Worm (Caenorhabditis elegans) whole organism, L1 larva: Measurements from ENCODE around the gene nfm-1.
A peak's percentile ranks its signal among the peaks of the same experiment; 100 is the strongest.

Experiments
- C04F5.9 ChIP-seq: sonication (generic microtip); optimal IDR thresholded peaks from 2 replicates; lab custom pipeline; 2016; ENCODE audit warnings: missing genetic modification characterization, missing compliant biosample characterization
- C16A3.4 ChIP-seq: fragments of 150-350 bp; optimal IDR thresholded peaks from 2 replicates; lab custom pipeline; 2014; ENCODE audit warnings: missing biosample characterization, missing genetic modification characterization
- aha-1 ChIP-seq: fragments of 150-350 bp; optimal IDR thresholded peaks from 2 replicates; lab custom pipeline; 2014; ENCODE audit warnings: missing biosample characterization, missing genetic modification characterization
- ama-1 ChIP-seq: fragments of 150-350 bp; optimal IDR thresholded peaks from 2 replicates; lab custom pipeline; 2014
- blmp-1 ChIP-seq: fragments of 150-350 bp; optimal IDR thresholded peaks from 2 replicates; lab custom pipeline; 2014; ENCODE audit warnings: missing biosample characterization, missing genetic modification characterization
- ceh-63 ChIP-seq: fragments of 200-800 bp; sonication (Bioruptor generic); optimal IDR thresholded peaks from 2 replicates; lab custom pipeline; 2018; ENCODE audit warnings: mild to moderate bottlenecking, missing genetic modification characterization, missing compliant biosample characterization
- ceh-88 ChIP-seq: fragments of 200-800 bp; sonication (Bioruptor generic); IDR thresholded peaks from 2 replicates; pipeline ENCODE4 v1.3.6; 2022; ENCODE audit warnings: missing genetic modification characterization, missing compliant biosample characterization
- ceh-90 ChIP-seq: sonication (generic microtip); optimal IDR thresholded peaks from 2 replicates; lab custom pipeline; 2016; ENCODE audit warnings: missing genetic modification characterization, missing compliant biosample characterization
- ces-1 ChIP-seq: fragments of 150-350 bp; optimal IDR thresholded peaks from 2 replicates; lab custom pipeline; 2014; ENCODE audit warnings: missing biosample characterization, missing genetic modification reagents, missing genetic modification characterization
- dpl-1 ChIP-seq, 3 experiments: fragments of 150-350 bp in 2 of 3; sonication (generic microtip) in 1 of 3; optimal IDR thresholded peaks; 2 replicates each; lab custom pipeline; 2014 to 2017; ENCODE audit warnings: missing biosample characterization in 3 of 3, missing genetic modification characterization in 3 of 3, missing genetic modification reagents in 3 of 3
- efl-1 ChIP-seq, 4 experiments: fragments of 150-350 bp; optimal IDR thresholded peaks in 3 of 4; peaks in 1 of 4; 1 replicate in 1 of 4; 2 replicates in 3 of 4; lab custom pipeline; 2014; ENCODE audit warnings: missing biosample characterization in 2 of 4, missing genetic modification characterization in 2 of 4, missing genetic modification reagents in 2 of 4
- egl-27 ChIP-seq, 2 experiments: fragments of 150-350 bp in 1 of 2; sonication (generic microtip); optimal IDR thresholded peaks; 3 replicates each; lab custom pipeline; 2017 to 2018; ENCODE audit warnings: missing biosample characterization in 2 of 2, missing genetic modification characterization in 2 of 2, missing genetic modification reagents in 2 of 2
- elt-2 ChIP-seq: sonication (generic microtip); optimal IDR thresholded peaks from 2 replicates; lab custom pipeline; 2016; ENCODE audit warnings: missing genetic modification characterization, mild to moderate bottlenecking, inconsistent platforms, missing compliant biosample characterization, missing genetic modification reagents
- elt-3 ChIP-seq, 6 experiments: fragments of 150-350 bp in 1 of 6; sonication (generic microtip); optimal IDR thresholded peaks; 2 replicates each; lab custom pipeline; 2017 to 2018; ENCODE audit warnings: missing biosample characterization in 6 of 6, missing genetic modification characterization in 6 of 6, inconsistent platforms in 1 of 6
- ets-5 ChIP-seq: fragments of 200-800 bp; sonication (Bioruptor generic); IDR thresholded peaks from 2 replicates; pipeline ENCODE4 v1.3.6; 2022; ENCODE audit warnings: missing genetic modification characterization, missing compliant biosample characterization
- fos-1 ChIP-seq: fragments of 150-350 bp; optimal IDR thresholded peaks from 2 replicates; lab custom pipeline; 2014; ENCODE audit warnings: missing biosample characterization, missing genetic modification characterization
- grh-1 ChIP-seq: fragments of 200-800 bp; sonication (Bioruptor generic); IDR thresholded peaks from 2 replicates; pipeline ENCODE4 v1.3.6; 2022; ENCODE audit warnings: missing genetic modification reagents, missing genetic modification characterization, missing compliant biosample characterization
- hlh-17 ChIP-seq: fragments of 200-800 bp; sonication (Bioruptor generic); optimal IDR thresholded peaks from 2 replicates; lab custom pipeline; 2018; ENCODE audit warnings: missing genetic modification characterization, mild to moderate bottlenecking, missing compliant biosample characterization, moderate library complexity, borderline replicate concordance
- hlh-4 ChIP-seq: sonication (generic microtip); optimal IDR thresholded peaks from 2 replicates; lab custom pipeline; 2016; ENCODE audit warnings: mild to moderate bottlenecking, missing genetic modification characterization, missing compliant biosample characterization
- hpl-2 ChIP-seq: fragments of 150-350 bp; optimal IDR thresholded peaks from 2 replicates; lab custom pipeline; 2014; ENCODE audit warnings: missing biosample characterization, missing genetic modification reagents, missing genetic modification characterization
- irx-1 ChIP-seq: sonication (generic microtip); optimal IDR thresholded peaks from 2 replicates; lab custom pipeline; 2016; ENCODE audit warnings: missing genetic modification characterization, missing compliant biosample characterization
- isw-1 ChIP-seq: fragments of 200-800 bp; sonication (Bioruptor generic); IDR thresholded peaks from 2 replicates; pipeline ENCODE4 v1.3.6; 2022; ENCODE audit warnings: missing genetic modification characterization, missing compliant biosample characterization
- jun-1 ChIP-seq: fragments of 150-350 bp; optimal IDR thresholded peaks from 2 replicates; lab custom pipeline; 2014; ENCODE audit warnings: missing biosample characterization, missing genetic modification reagents, missing genetic modification characterization
- lin-13 ChIP-seq: fragments of 150-350 bp; optimal IDR thresholded peaks from 2 replicates; lab custom pipeline; 2014; ENCODE audit warnings: missing biosample characterization, missing genetic modification reagents, missing genetic modification characterization
- lin-15B ChIP-seq: fragments of 150-350 bp; sonication (generic microtip); optimal IDR thresholded peaks from 3 replicates; lab custom pipeline; 2014; ENCODE audit warnings: missing biosample characterization, missing genetic modification characterization
- lin-35 ChIP-seq, 2 experiments: fragments of 150-350 bp; optimal IDR thresholded peaks; 2 replicates each; lab custom pipeline; 2014; ENCODE audit warnings: missing biosample characterization in 2 of 2, missing genetic modification characterization in 2 of 2, missing genetic modification reagents in 2 of 2
- lin-39 ChIP-seq: fragments of 150-350 bp; optimal IDR thresholded peaks from 2 replicates; lab custom pipeline; 2014; ENCODE audit warnings: missing biosample characterization, missing genetic modification reagents, missing genetic modification characterization
- lir-3 ChIP-seq: sonication (generic microtip); optimal IDR thresholded peaks from 2 replicates; lab custom pipeline; 2016; ENCODE audit warnings: mild to moderate bottlenecking, missing genetic modification characterization, moderate library complexity, missing compliant biosample characterization; ENCODE audit not compliant: poor library complexity
- mdl-1 ChIP-seq, 2 experiments: fragments of 150-350 bp; optimal IDR thresholded peaks; 2 replicates each; lab custom pipeline; 2014 to 2017; ENCODE audit warnings: missing biosample characterization in 2 of 2, missing genetic modification characterization in 2 of 2, inconsistent platforms in 1 of 2
- mef-2 ChIP-seq: fragments of 150-350 bp; optimal IDR thresholded peaks from 2 replicates; lab custom pipeline; 2014; ENCODE audit warnings: missing biosample characterization, missing genetic modification characterization
- mep-1 ChIP-seq: fragments of 150-350 bp; optimal IDR thresholded peaks from 2 replicates; lab custom pipeline; 2014; ENCODE audit warnings: missing biosample characterization, missing genetic modification characterization
- nhr-11 ChIP-seq: fragments of 150-350 bp; optimal IDR thresholded peaks from 2 replicates; lab custom pipeline; 2014; ENCODE audit warnings: missing biosample characterization, missing genetic modification characterization
- nhr-19 ChIP-seq: fragments of 200-800 bp; sonication (Bioruptor generic); conservative IDR thresholded peaks from 2 replicates; pipeline ENCODE4 v1.3.6; 2022; ENCODE audit warnings: missing genetic modification characterization, missing compliant biosample characterization
- nhr-237 ChIP-seq: fragments of 150-350 bp; optimal IDR thresholded peaks from 2 replicates; lab custom pipeline; 2014; ENCODE audit warnings: missing biosample characterization, missing genetic modification characterization
- nhr-71 ChIP-seq: sonication (generic microtip); optimal IDR thresholded peaks from 2 replicates; lab custom pipeline; 2016; ENCODE audit warnings: mild to moderate bottlenecking, missing genetic modification characterization, moderate library complexity, missing compliant biosample characterization
- nhr-76 ChIP-seq: sonication (generic microtip); optimal IDR thresholded peaks from 2 replicates; lab custom pipeline; 2017; ENCODE audit warnings: missing biosample characterization, missing genetic modification characterization
- nhr-77 ChIP-seq: fragments of 150-350 bp; optimal IDR thresholded peaks from 2 replicates; lab custom pipeline; 2014; ENCODE audit warnings: missing biosample characterization, missing genetic modification characterization
- rnt-1 ChIP-seq: sonication (generic microtip); optimal IDR thresholded peaks from 2 replicates; lab custom pipeline; 2016; ENCODE audit warnings: mild to moderate bottlenecking, missing genetic modification characterization, moderate library complexity, missing compliant biosample characterization
- skn-1 ChIP-seq: fragments of 150-350 bp; optimal IDR thresholded peaks from 2 replicates; lab custom pipeline; 2014; ENCODE audit warnings: missing biosample characterization, missing genetic modification characterization
- snpc-4 ChIP-seq: fragments of 150-350 bp; optimal IDR thresholded peaks from 2 replicates; lab custom pipeline; 2014; ENCODE audit warnings: missing biosample characterization, missing genetic modification characterization
- snu-23 ChIP-seq: sonication (generic microtip); optimal IDR thresholded peaks from 2 replicates; lab custom pipeline; 2016; ENCODE audit warnings: missing genetic modification characterization, missing compliant biosample characterization
- sox-4 ChIP-seq: sonication (generic microtip); optimal IDR thresholded peaks from 2 replicates; lab custom pipeline; 2016; ENCODE audit warnings: missing genetic modification characterization, missing compliant biosample characterization
- sptf-1 ChIP-seq: fragments of 150-350 bp; optimal IDR thresholded peaks from 2 replicates; lab custom pipeline; 2014; ENCODE audit warnings: missing biosample characterization, missing genetic modification characterization
- swsn-7 ChIP-seq: sonication (generic microtip); optimal IDR thresholded peaks from 2 replicates; lab custom pipeline; 2016; ENCODE audit warnings: missing genetic modification characterization, missing compliant biosample characterization
- tbx-2 ChIP-seq: sonication (generic microtip); optimal IDR thresholded peaks from 2 replicates; lab custom pipeline; 2016; ENCODE audit warnings: missing genetic modification characterization, missing compliant biosample characterization
- tlp-1 ChIP-seq: fragments of 150-350 bp; optimal IDR thresholded peaks from 2 replicates; lab custom pipeline; 2014; ENCODE audit warnings: missing biosample characterization, missing genetic modification characterization
- unc-130 ChIP-seq: fragments of 150-350 bp; optimal IDR thresholded peaks from 2 replicates; lab custom pipeline; 2017; ENCODE audit warnings: missing biosample characterization, missing genetic modification characterization, inconsistent platforms
- unc-30 ChIP-seq: sonication (generic microtip); optimal IDR thresholded peaks from 2 replicates; lab custom pipeline; 2017; ENCODE audit warnings: missing biosample characterization, missing genetic modification characterization
- unc-62 ChIP-seq: fragments of 150-350 bp; optimal IDR thresholded peaks from 2 replicates; lab custom pipeline; 2014; ENCODE audit warnings: missing biosample characterization, missing genetic modification reagents, missing genetic modification characterization
- unc-98 ChIP-seq: fragments of 200-800 bp; sonication (Bioruptor generic); IDR thresholded peaks from 2 replicates; pipeline ENCODE4 v1.3.6; 2022; ENCODE audit warnings: missing genetic modification characterization, missing compliant biosample characterization
- xbp-1 ChIP-seq: sonication (generic microtip); optimal IDR thresholded peaks from 2 replicates; lab custom pipeline; 2016; ENCODE audit warnings: missing genetic modification characterization, missing compliant biosample characterization
- ztf-11 ChIP-seq, 2 experiments: sonication (generic microtip); optimal IDR thresholded peaks; 2 replicates each; lab custom pipeline; 2016 to 2017; ENCODE audit warnings: missing genetic modification characterization in 2 of 2, missing biosample characterization in 1 of 2, missing compliant biosample characterization in 1 of 2

The nfm-1 gene

DNA sequence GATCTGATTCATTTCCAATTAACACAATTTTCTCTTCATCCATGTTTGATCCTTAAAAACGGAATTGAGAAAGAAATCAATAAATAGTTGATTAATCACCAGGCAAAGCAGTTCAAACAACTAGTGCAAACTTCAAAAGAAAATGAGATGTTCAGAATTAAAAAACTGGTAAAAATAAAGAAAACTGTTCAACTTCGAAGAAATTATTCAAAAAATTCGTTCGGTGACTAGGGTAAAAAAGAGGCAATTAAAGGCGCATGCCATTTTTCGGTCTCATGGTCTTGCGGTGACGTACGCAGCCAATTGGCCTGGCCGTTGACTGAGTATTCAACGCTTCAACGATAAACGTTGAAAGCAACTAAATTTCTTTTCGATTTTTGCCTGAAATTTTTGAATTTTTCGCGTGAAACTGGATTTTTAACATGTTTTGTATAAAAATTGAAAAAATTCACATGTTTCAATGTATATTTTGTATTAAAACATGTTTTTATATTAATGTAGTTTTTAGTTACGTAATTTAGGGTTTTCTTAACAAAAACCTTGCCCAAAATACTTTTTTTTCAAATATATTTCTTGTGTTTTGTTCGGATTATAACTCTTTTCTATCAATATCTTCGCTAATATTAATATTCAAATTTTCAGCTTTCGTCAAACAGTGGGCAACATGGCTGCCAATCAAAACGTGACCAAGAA is 47.1 kb downstream of the nfm-1 start, which contains the start of the genes sna-3 and rps-3 (continued):
- TF ChIP-seq xbp-1 (tag; lab: Kevin White, UChicago) (peak; percentile 74), snu-23 (peak; percentile 79), snpc-4 (tag; lab: Kevin White, UChicago) (peak; percentile 27), nhr-237 (tag; lab: Kevin White, UChicago) (peak; percentile 11), mep-1 (tag; lab: Kevin White, UChicago) (peak; percentile 83), hlh-4 (tag; lab: Kevin White, UChicago) (no peak), mef-2 (tag; lab: Kevin White, UChicago) (no peak), C16A3.4 (peak; percentile 89), hpl-2 (GFP tag; lab: Kevin White, UChicago) (peak; percentile 27), mdl-1 (tag; optimal IDR thresholded peaks at IDR 0.05; lab: Kevin White, UChicago) (peak in 1 of 2 experiments; percentile 69), rnt-1 (tag; lab: Kevin White, UChicago) (peak; percentile 85), nhr-77 (peak; percentile 70), nhr-71 (tag; lab: Kevin White, UChicago) (peak; percentile 83), lin-15B (peak; percentile 68), nhr-11 (tag; lab: Kevin White, UChicago) (no peak), unc-30 (tag; lab: Kevin White, UChicago) (no peak), C04F5.9 (tag; lab: Kevin White, UChicago) (no peak), isw-1 (GFP tag; lab: Robert Waterston, UW) (peak; percentile 60), hlh-17 (GFP tag; lab: Kevin White, UChicago) (no peak), unc-62 (GFP tag; lab: Kevin White, UChicago) (no peak), lin-35 (GFP tag; optimal IDR thresholded peaks at IDR 0.05; lab: Kevin White, UChicago) (peak; percentile 81 to 89), egl-27 (tag; optimal IDR thresholded peaks at IDR 0.05; lab: Kevin White, UChicago) (no peak), skn-1 (peak; percentile 76), swsn-7 (tag; lab: Kevin White, UChicago) (peak; percentile 51), lir-3 (tag; lab: Kevin White, UChicago) (peak; percentile 25), ztf-11 (tag; optimal IDR thresholded peaks at IDR 0.05; lab: Kevin White, UChicago) (peak in 1 of 2 experiments; percentile 41), nhr-76 (tag; lab: Kevin White, UChicago) (no peak), ets-5 (no peak), blmp-1 (peak; percentile 71), unc-130 (peak; percentile 79), fos-1 (peak; percentile 51), ces-1 (GFP tag; lab: Kevin White, UChicago) (no peak), nhr-19 (GFP tag; lab: Robert Waterston, UW) (peak; percentile 76), sptf-1 (tag; lab: Kevin White, UChicago) (no peak), irx-1 (tag; lab: Kevin White, UChicago) (peak; percentile 40), ceh-88 (GFP tag; lab: Robert Waterston, UW) (no peak), jun-1 (tag; lab: Kevin White, UChicago) (no peak), lin-13 (peak; percentile 65), efl-1 (optimal IDR thresholded peaks at IDR 0.05; lab: Kevin White, UChicago) (peak; percentile 82 to 88), efl-1 (GFP tag; optimal IDR thresholded peaks at IDR 0.05 in 1 of 2; lab: Kevin White, UChicago) (peak; percentile 73 to 96), elt-2 (tag; lab: Kevin White, UChicago) (no peak), aha-1 (tag; lab: Kevin White, UChicago) (no peak), lin-39 (peak; percentile 23), tlp-1 (no peak), ama-1 (lab: Kevin White, UChicago) (no peak), ceh-63 (no peak), elt-3 (tag; optimal IDR thresholded peaks at IDR 0.05; lab: Kevin White, UChicago) (peak in 4 of 6 experiments; percentile 30 to 69 (median 38)), sox-4 (tag; lab: Kevin White, UChicago) (no peak), dpl-1 (GFP tag; optimal IDR thresholded peaks at IDR 0.05; lab: Kevin White, UChicago) (peak; percentile 70 to 80 (median 78)), tbx-2 (tag; lab: Kevin White, UChicago) (peak; percentile 63), grh-1 (GFP tag; lab: Robert Waterston, UW) (0 out of 2 replicates have a peak, but pooled peaks have one; percentile 27), unc-98 (GFP tag; lab: Robert Waterston, UW) (no peak), ceh-90 (tag; lab: Kevin White, UChicago) (no peak)
